Worm (Caenorhabditis elegans) whole organism, L1 larva: ENCODE data around the gene Y116F11B.17.

ENCODE experiments used
- C16A3.4 ChIP-seq: fragments of 150-350 bp; optimal IDR thresholded peaks from 2 replicates; lab custom pipeline; 2014; ENCODE audit warnings: missing biosample characterization, missing genetic modification characterization
- Y116A8C.19 ChIP-seq: sonication (generic microtip); optimal IDR thresholded peaks from 2 replicates; lab custom pipeline; 2016; ENCODE audit warnings: missing compliant biosample characterization, missing genetic modification characterization, borderline replicate concordance
- blmp-1 ChIP-seq: fragments of 150-350 bp; optimal IDR thresholded peaks from 2 replicates; lab custom pipeline; 2014; ENCODE audit warnings: missing biosample characterization, missing genetic modification characterization
- ceh-8 ChIP-seq: fragments of 200-800 bp; sonication (Bioruptor generic); optimal IDR thresholded peaks from 2 replicates; lab custom pipeline; 2018; ENCODE audit warnings: mild to moderate bottlenecking, missing genetic modification characterization, moderate library complexity, missing compliant biosample characterization
- dpl-1 ChIP-seq, 3 experiments: fragments of 150-350 bp in 2 of 3; sonication (generic microtip) in 1 of 3; optimal IDR thresholded peaks; 2 replicates each; lab custom pipeline; 2014 to 2017; ENCODE audit warnings: missing biosample characterization in 3 of 3, missing genetic modification characterization in 3 of 3, missing genetic modification reagents in 3 of 3
- dsc-1 ChIP-seq: sonication (generic microtip); optimal IDR thresholded peaks from 2 replicates; lab custom pipeline; 2016; ENCODE audit warnings: mild to moderate bottlenecking, missing genetic modification characterization, missing compliant biosample characterization
- egl-13 ChIP-seq: sonication (generic microtip); optimal IDR thresholded peaks from 2 replicates; lab custom pipeline; 2016; ENCODE audit warnings: missing genotype, missing genetic modification reagents, missing genetic modification characterization, missing compliant biosample characterization
- elt-2 ChIP-seq: sonication (generic microtip); optimal IDR thresholded peaks from 2 replicates; lab custom pipeline; 2016; ENCODE audit warnings: missing genetic modification characterization, mild to moderate bottlenecking, inconsistent platforms, missing compliant biosample characterization, missing genetic modification reagents
- elt-3 ChIP-seq, 6 experiments: fragments of 150-350 bp in 1 of 6; sonication (generic microtip); optimal IDR thresholded peaks; 2 replicates each; lab custom pipeline; 2017 to 2018; ENCODE audit warnings: missing biosample characterization in 6 of 6, missing genetic modification characterization in 6 of 6, inconsistent platforms in 1 of 6
- fkh-10 ChIP-seq: sonication (generic microtip); optimal IDR thresholded peaks from 2 replicates; lab custom pipeline; 2017; ENCODE audit warnings: missing biosample characterization, missing genetic modification reagents, missing genetic modification characterization
- grh-1 ChIP-seq: fragments of 200-800 bp; sonication (Bioruptor generic); IDR thresholded peaks from 2 replicates; pipeline ENCODE4 v1.3.6; 2022; ENCODE audit warnings: missing genetic modification reagents, missing genetic modification characterization, missing compliant biosample characterization
- hpl-2 ChIP-seq: fragments of 150-350 bp; optimal IDR thresholded peaks from 2 replicates; lab custom pipeline; 2014; ENCODE audit warnings: missing biosample characterization, missing genetic modification reagents, missing genetic modification characterization
- irx-1 ChIP-seq: sonication (generic microtip); optimal IDR thresholded peaks from 2 replicates; lab custom pipeline; 2016; ENCODE audit warnings: missing genetic modification characterization, missing compliant biosample characterization
- lin-13 ChIP-seq: fragments of 150-350 bp; optimal IDR thresholded peaks from 2 replicates; lab custom pipeline; 2014; ENCODE audit warnings: missing biosample characterization, missing genetic modification reagents, missing genetic modification characterization
- lin-35 ChIP-seq, 2 experiments: fragments of 150-350 bp; optimal IDR thresholded peaks; 2 replicates each; lab custom pipeline; 2014; ENCODE audit warnings: missing biosample characterization in 2 of 2, missing genetic modification characterization in 2 of 2, missing genetic modification reagents in 2 of 2
- lin-39 ChIP-seq: fragments of 150-350 bp; optimal IDR thresholded peaks from 2 replicates; lab custom pipeline; 2014; ENCODE audit warnings: missing biosample characterization, missing genetic modification reagents, missing genetic modification characterization
- mef-2 ChIP-seq: fragments of 150-350 bp; optimal IDR thresholded peaks from 2 replicates; lab custom pipeline; 2014; ENCODE audit warnings: missing biosample characterization, missing genetic modification characterization
- mep-1 ChIP-seq: fragments of 150-350 bp; optimal IDR thresholded peaks from 2 replicates; lab custom pipeline; 2014; ENCODE audit warnings: missing biosample characterization, missing genetic modification characterization
- nhr-71 ChIP-seq: sonication (generic microtip); optimal IDR thresholded peaks from 2 replicates; lab custom pipeline; 2016; ENCODE audit warnings: mild to moderate bottlenecking, missing genetic modification characterization, moderate library complexity, missing compliant biosample characterization
- nhr-85 ChIP-seq: sonication (generic microtip); peaks from one replicate; lab custom pipeline; 2016; ENCODE audit warnings: missing genetic modification characterization, inconsistent platforms, missing compliant biosample characterization
- pag-3 ChIP-seq: sonication (generic microtip); optimal IDR thresholded peaks from 2 replicates; lab custom pipeline; 2017; ENCODE audit warnings: missing genetic modification characterization, mild to moderate bottlenecking, missing compliant biosample characterization, antibody characterized with exemption, borderline replicate concordance; ENCODE audit not compliant: insufficient read depth
- rnt-1 ChIP-seq: sonication (generic microtip); optimal IDR thresholded peaks from 2 replicates; lab custom pipeline; 2016; ENCODE audit warnings: mild to moderate bottlenecking, missing genetic modification characterization, moderate library complexity, missing compliant biosample characterization
- snpc-4 ChIP-seq: fragments of 150-350 bp; optimal IDR thresholded peaks from 2 replicates; lab custom pipeline; 2014; ENCODE audit warnings: missing biosample characterization, missing genetic modification characterization
- snu-23 ChIP-seq: sonication (generic microtip); optimal IDR thresholded peaks from 2 replicates; lab custom pipeline; 2016; ENCODE audit warnings: missing genetic modification characterization, missing compliant biosample characterization
- sox-4 ChIP-seq: sonication (generic microtip); optimal IDR thresholded peaks from 2 replicates; lab custom pipeline; 2016; ENCODE audit warnings: missing genetic modification characterization, missing compliant biosample characterization
- sup-37 ChIP-seq: fragments of 200-800 bp; sonication (Bioruptor generic); optimal IDR thresholded peaks from 2 replicates; lab custom pipeline; 2018; ENCODE audit warnings: mild to moderate bottlenecking, missing genetic modification characterization, missing compliant biosample characterization
- tbx-2 ChIP-seq: sonication (generic microtip); optimal IDR thresholded peaks from 2 replicates; lab custom pipeline; 2016; ENCODE audit warnings: missing genetic modification characterization, missing compliant biosample characterization
- tlp-1 ChIP-seq: fragments of 150-350 bp; optimal IDR thresholded peaks from 2 replicates; lab custom pipeline; 2014; ENCODE audit warnings: missing biosample characterization, missing genetic modification characterization
- unc-130 ChIP-seq: fragments of 150-350 bp; optimal IDR thresholded peaks from 2 replicates; lab custom pipeline; 2017; ENCODE audit warnings: missing biosample characterization, missing genetic modification characterization, inconsistent platforms
- unc-30 ChIP-seq: sonication (generic microtip); optimal IDR thresholded peaks from 2 replicates; lab custom pipeline; 2017; ENCODE audit warnings: missing biosample characterization, missing genetic modification characterization
- unc-62 ChIP-seq: fragments of 150-350 bp; optimal IDR thresholded peaks from 2 replicates; lab custom pipeline; 2014; ENCODE audit warnings: missing biosample characterization, missing genetic modification reagents, missing genetic modification characterization
- unc-86 ChIP-seq: sonication (generic microtip); optimal IDR thresholded peaks from 2 replicates; lab custom pipeline; 2016; ENCODE audit warnings: missing genetic modification characterization, missing compliant biosample characterization
- unc-98 ChIP-seq: fragments of 200-800 bp; sonication (Bioruptor generic); IDR thresholded peaks from 2 replicates; pipeline ENCODE4 v1.3.6; 2022; ENCODE audit warnings: missing genetic modification characterization, missing compliant biosample characterization
- xbp-1 ChIP-seq: sonication (generic microtip); optimal IDR thresholded peaks from 2 replicates; lab custom pipeline; 2016; ENCODE audit warnings: missing genetic modification characterization, missing compliant biosample characterization
- zag-1 ChIP-seq: fragments of 150-350 bp; optimal IDR thresholded peaks from 2 replicates; lab custom pipeline; 2014; ENCODE audit warnings: missing biosample characterization, missing genetic modification characterization
- ztf-4 ChIP-seq: fragments of 150-350 bp; optimal IDR thresholded peaks from 2 replicates; lab custom pipeline; 2014; ENCODE audit warnings: missing biosample characterization, missing genetic modification characterization

Gene Y116F11B.17

DNA sequence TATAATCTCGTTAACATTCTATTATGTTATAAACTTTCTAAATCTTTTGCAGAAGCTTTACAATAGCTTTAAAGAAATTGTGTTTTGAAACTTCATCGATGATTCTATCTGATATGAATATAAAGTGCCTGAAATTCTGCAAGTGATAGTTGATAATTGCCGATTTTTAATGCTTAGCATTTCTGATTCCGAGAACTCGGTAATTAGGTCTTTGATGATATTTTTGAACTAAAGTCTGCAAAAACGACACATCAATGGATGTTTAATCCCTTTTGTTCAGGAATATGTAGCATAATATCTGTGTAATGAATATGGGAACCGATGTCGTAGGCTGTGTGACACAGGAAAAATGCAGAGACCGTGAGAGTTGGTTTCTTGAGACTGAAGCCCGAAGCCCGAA, 19.2 kb downstream of the Y116F11B.17 start:
- TF ChIP-seq unc-62 (GFP tag; lab: Kevin White, UChicago) (no peak), xbp-1 (tag; lab: Kevin White, UChicago) (no peak), sox-4 (tag; lab: Kevin White, UChicago) (peak; percentile 33), dsc-1 (tag; lab: Kevin White, UChicago) (peak; percentile 92), dpl-1 (GFP tag; optimal IDR thresholded peaks at IDR 0.05; lab: Kevin White, UChicago) (no peak)

DNA sequence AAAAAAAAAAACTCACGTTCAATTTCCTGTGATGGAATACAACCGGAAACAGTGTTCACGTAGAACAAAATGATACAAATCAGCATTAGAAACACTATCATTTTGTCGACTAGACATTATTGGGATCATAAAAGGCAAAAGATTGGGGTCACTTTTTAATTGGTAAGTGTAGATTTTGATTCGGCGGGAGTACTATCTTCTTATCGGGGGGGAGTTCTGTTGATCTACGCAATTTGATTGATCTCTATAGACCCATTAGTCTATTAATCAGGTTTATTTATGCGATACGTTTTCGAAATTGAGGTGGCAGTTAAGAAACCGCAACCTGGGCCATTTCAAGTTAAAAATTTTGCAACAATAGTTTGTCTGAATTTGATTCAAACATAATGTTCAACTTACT, 21.0 kb downstream of the Y116F11B.17 start, which contains the start of gene Y116F11B.2:
Gene Y116F11B.2 (minus strand): TSS at position 101 of the 400 bp plus-strand sequence.
- no peak for TF ChIP-seq unc-30
- TF ChIP-seq blmp-1 (tag; lab: Kevin White, UChicago): peak; percentile 12

DNA sequence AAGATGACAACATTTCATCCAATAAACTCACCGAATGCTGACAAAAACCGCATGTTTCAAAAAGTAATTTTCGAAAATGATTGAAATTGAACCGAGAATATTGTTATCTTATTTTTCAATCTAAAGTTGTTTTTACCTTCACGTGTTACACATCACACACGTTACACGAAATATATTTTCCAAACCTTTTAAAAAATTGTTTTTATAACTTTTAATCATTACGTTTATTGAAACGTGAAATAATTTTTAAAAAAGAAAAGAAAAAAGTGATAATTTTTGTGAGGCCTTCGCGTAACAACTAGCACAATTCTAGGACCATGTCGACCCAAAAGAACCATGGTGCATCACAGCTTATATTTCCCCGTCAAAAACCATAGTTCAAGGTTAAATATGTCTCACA, 27.1 kb downstream of the Y116F11B.17 start, which contains the start of gene M162.7:
Gene M162.7 (minus strand): TSS at position 101 of the 400 bp plus-strand sequence.
- no peak for TF ChIP-seq C16A3.4 (tag; lab: Kevin White, UChicago)
- TF ChIP-seq egl-13 (tag; lab: Kevin White, UChicago): no peak
- TF ChIP-seq dsc-1 (tag; lab: Kevin White, UChicago): no peak
- no peak for TF ChIP-seq xbp-1 (tag; lab: Kevin White, UChicago)
- TF ChIP-seq unc-62 (GFP tag; lab: Kevin White, UChicago): no peak
- no peak for TF ChIP-seq hpl-2 (GFP tag; lab: Kevin White, UChicago)
- TF ChIP-seq unc-130 (tag; lab: Kevin White, UChicago): no peak
- TF ChIP-seq snpc-4 (tag; lab: Kevin White, UChicago): no peak
- no peak for TF ChIP-seq grh-1 (GFP tag; lab: Robert Waterston, UW)
- TF ChIP-seq nhr-85 (tag; lab: Kevin White, UChicago): no peak

DNA sequence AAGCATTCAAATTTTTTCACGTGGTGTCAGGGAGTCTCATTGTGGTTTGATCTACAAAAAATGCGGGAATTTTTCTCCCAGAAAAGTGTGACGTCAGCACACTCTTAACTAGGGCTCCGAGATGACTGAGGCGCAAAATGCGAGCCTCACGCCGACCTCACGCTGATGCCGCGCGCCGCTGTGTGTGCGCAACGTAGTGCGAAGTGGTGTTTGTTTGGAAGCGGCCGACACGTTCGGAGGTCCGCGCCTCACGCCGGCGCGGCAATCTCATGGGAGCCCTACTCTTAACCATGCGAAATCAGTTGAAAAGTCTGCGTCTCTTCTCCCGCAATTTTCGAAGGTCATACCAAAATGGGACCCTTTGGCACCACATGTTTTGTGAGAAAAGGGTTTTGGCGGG, 31.7 kb downstream of the Y116F11B.17 start:
- TF ChIP-seq zag-1 (tag; lab: Kevin White, UChicago): no peak
- TF ChIP-seq xbp-1 (tag; lab: Kevin White, UChicago): no peak
- TF ChIP-seq C16A3.4 (tag; lab: Kevin White, UChicago): no peak
- no peak for TF ChIP-seq rnt-1 (tag; lab: Kevin White, UChicago)
- TF ChIP-seq Y116A8C.19 (tag; lab: Kevin White, UChicago): no peak
- no peak for TF ChIP-seq lin-35 (GFP tag; optimal IDR thresholded peaks at IDR 0.05; lab: Kevin White, UChicago)
- no peak for TF ChIP-seq fkh-10
- no peak for TF ChIP-seq unc-98 (GFP tag; lab: Robert Waterston, UW)
- no peak for TF ChIP-seq ztf-4
- no peak for TF ChIP-seq irx-1 (tag; lab: Kevin White, UChicago)
- no peak for TF ChIP-seq egl-13 (tag; lab: Kevin White, UChicago)
- no peak for TF ChIP-seq tbx-2 (tag; lab: Kevin White, UChicago)
- TF ChIP-seq unc-86 (tag; lab: Kevin White, UChicago): no peak
- no peak for TF ChIP-seq elt-3 (tag; optimal IDR thresholded peaks at IDR 0.05; lab: Kevin White, UChicago)
- TF ChIP-seq mep-1: no peak
- TF ChIP-seq ceh-8 (GFP tag; lab: Kevin White, UChicago): no peak
- TF ChIP-seq unc-130 (tag; lab: Kevin White, UChicago): no peak
- TF ChIP-seq tlp-1 (tag; lab: Kevin White, UChicago): no peak
- no peak for TF ChIP-seq mef-2 (tag; lab: Kevin White, UChicago)
- no peak for TF ChIP-seq pag-3
- TF ChIP-seq, all 84 proteins: peak for 0

DNA sequence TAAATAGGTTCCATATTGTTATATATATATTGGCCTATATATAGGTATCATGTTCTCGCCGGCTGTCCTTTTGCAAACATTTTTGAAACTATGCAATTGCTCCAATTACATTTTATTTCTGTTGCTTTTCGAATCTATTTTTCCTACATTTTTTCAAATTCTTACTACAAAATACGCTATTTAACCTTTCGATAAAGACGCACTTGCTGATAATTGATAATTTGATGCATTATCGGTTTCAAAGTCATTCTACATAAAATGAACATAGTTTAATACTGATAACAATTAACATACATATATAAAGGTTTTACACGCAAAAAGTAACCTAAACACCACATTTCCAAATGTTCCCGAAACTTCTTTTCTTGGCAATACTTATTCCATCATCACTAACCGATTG, 33.6 kb downstream of the Y116F11B.17 start, which contains the start of gene clec-258:
Gene clec-258 (plus strand): TSS at position 81 of the 400 bp plus-strand sequence.
- TF ChIP-seq tbx-2 (tag; lab: Kevin White, UChicago): no peak
- TF ChIP-seq nhr-71 (tag; lab: Kevin White, UChicago): no peak
- no peak for TF ChIP-seq lin-39 (tag; lab: Kevin White, UChicago)
- peak; percentile 54 for TF ChIP-seq elt-2 (tag; lab: Kevin White, UChicago)
- TF ChIP-seq sup-37 (GFP tag; lab: Kevin White, UChicago): no peak
- TF ChIP-seq tlp-1 (tag; lab: Kevin White, UChicago): peak; percentile 14
- no peak for TF ChIP-seq lin-13 (GFP tag; lab: Kevin White, UChicago)
- TF ChIP-seq snu-23 (GFP tag; lab: Kevin White, UChicago): no peak
